Fruit fly (Drosophila melanogaster) whole organism, embryonic: ENCODE results near the gene CG14230.
A peak's percentile ranks its signal among the peaks of the same experiment; 100 is the strongest.

ENCODE experiments used
- Abd-B ChIP-seq: fragments of 200-800 bp; sonication (Bioruptor generic); optimal IDR thresholded peaks from 2 replicates; lab custom pipeline; 2018; ENCODE audit warnings: missing biosample characterization, mild to moderate bottlenecking, missing genetic modification characterization, moderate library complexity
- CG10565 ChIP-seq: fragments of 200-800 bp; sonication (Bioruptor generic); optimal IDR thresholded peaks from 3 replicates; lab custom pipeline; 2016; ENCODE audit warnings: missing biosample characterization, mild to moderate bottlenecking, missing genetic modification characterization
- CG11093 ChIP-seq: fragments of 200-800 bp; sonication (Bioruptor generic); IDR thresholded peaks from 3 replicates; pipeline ENCODE4 v1.3.6; 2022; ENCODE audit warnings: missing biosample characterization, missing genetic modification characterization
- CG12299 ChIP-seq: fragments of 200-800 bp; sonication (Bioruptor generic); optimal IDR thresholded peaks from 2 replicates; lab custom pipeline; 2018; ENCODE audit warnings: missing biosample characterization, mild to moderate bottlenecking, missing genetic modification characterization
- CG12942 ChIP-seq: fragments of 200-800 bp; sonication (Bioruptor generic); optimal IDR thresholded peaks from 3 replicates; lab custom pipeline; 2016; ENCODE audit warnings: missing biosample characterization, missing genetic modification characterization
- CG13296 ChIP-seq: fragments of 200-800 bp; sonication (Bioruptor generic); optimal IDR thresholded peaks from 3 replicates; lab custom pipeline; 2018; ENCODE audit warnings: missing biosample characterization, mild to moderate bottlenecking, missing genetic modification characterization
- CG13624 ChIP-seq: fragments of 200-800 bp; sonication (Bioruptor generic); optimal IDR thresholded peaks from 2 replicates; lab custom pipeline; 2016; ENCODE audit warnings: missing biosample characterization, missing genetic modification characterization
- CG14965 ChIP-seq: fragments of 200-800 bp; sonication (Bioruptor generic); optimal IDR thresholded peaks from 2 replicates; lab custom pipeline; 2016; ENCODE audit warnings: missing biosample characterization, missing genetic modification characterization, borderline replicate concordance
- CG15479 ChIP-seq: fragments of 200-800 bp; sonication (Bioruptor generic); optimal IDR thresholded peaks from 3 replicates; lab custom pipeline; 2019; ENCODE audit warnings: missing biosample characterization, mild to moderate bottlenecking, missing genetic modification characterization, moderate library complexity
- CG15514 ChIP-seq: fragments of 200-800 bp; sonication (Bioruptor generic); optimal IDR thresholded peaks from 3 replicates; lab custom pipeline; 2017; ENCODE audit warnings: missing biosample characterization, missing genetic modification characterization, mild to moderate bottlenecking, moderate library complexity, missing genetic modification reagents
- CG17359 ChIP-seq: fragments of 200-800 bp; sonication (Bioruptor generic); optimal IDR thresholded peaks from 3 replicates; lab custom pipeline; 2018; ENCODE audit warnings: missing biosample characterization, mild to moderate bottlenecking, missing genetic modification characterization, moderate library complexity
- CG17568 ChIP-seq: fragments of 200-800 bp; sonication (Bioruptor generic); optimal IDR thresholded peaks from 2 replicates; lab custom pipeline; 2018; ENCODE audit warnings: missing biosample characterization, mild to moderate bottlenecking, missing genetic modification characterization, moderate library complexity
- CG17802 ChIP-seq: fragments of 200-800 bp; sonication (Bioruptor generic); optimal IDR thresholded peaks from 2 replicates; lab custom pipeline; 2018; ENCODE audit warnings: missing biosample characterization, mild to moderate bottlenecking, missing genetic modification characterization, moderate library complexity
- CG1832 ChIP-seq: fragments of 200-800 bp; sonication (Bioruptor generic); optimal IDR thresholded peaks from 2 replicates; lab custom pipeline; 2017; ENCODE audit warnings: missing biosample characterization, mild to moderate bottlenecking, missing genetic modification characterization, inconsistent platforms
- CG18476 ChIP-seq: fragments of 200-800 bp; sonication (Bioruptor generic); optimal IDR thresholded peaks from 2 replicates; lab custom pipeline; 2016; ENCODE audit warnings: missing biosample characterization, mild to moderate bottlenecking, missing genetic modification characterization
- CG2678 ChIP-seq: fragments of 200-800 bp; sonication (Bioruptor generic); optimal IDR thresholded peaks from 3 replicates; lab custom pipeline; 2019; ENCODE audit warnings: missing biosample characterization, mild to moderate bottlenecking, missing genetic modification characterization, moderate library complexity
- CG3065 ChIP-seq: fragments of 200-800 bp; sonication (Bioruptor generic); optimal IDR thresholded peaks from 2 replicates; lab custom pipeline; 2016; ENCODE audit warnings: missing biosample characterization, missing genetic modification characterization
- CG32772 ChIP-seq: fragments of 200-800 bp; sonication (Bioruptor generic); IDR thresholded peaks from 2 replicates; pipeline ENCODE4 v1.3.6; 2022; ENCODE audit warnings: missing biosample characterization, missing genetic modification characterization
- CG6813 ChIP-seq: fragments of 200-800 bp; sonication (Bioruptor generic); optimal IDR thresholded peaks from 2 replicates; lab custom pipeline; 2017; ENCODE audit warnings: missing biosample characterization, missing genetic modification characterization, mild to moderate bottlenecking, moderate library complexity, missing genetic modification reagents
- CG7928 ChIP-seq: fragments of 200-800 bp; sonication (Bioruptor generic); optimal IDR thresholded peaks from 2 replicates; lab custom pipeline; 2017; ENCODE audit warnings: missing biosample characterization, mild to moderate bottlenecking, missing genetic modification characterization
- CG7963 ChIP-seq: fragments of 200-800 bp; sonication (Bioruptor generic); IDR thresholded peaks from 3 replicates; pipeline ENCODE4 v1.3.6; 2022; ENCODE audit warnings: missing biosample characterization, missing genetic modification characterization; ENCODE audit not compliant: partially characterized antibody
- Camta ChIP-seq: fragments of 200-800 bp; sonication (Bioruptor generic); optimal IDR thresholded peaks from 2 replicates; lab custom pipeline; 2016; ENCODE audit warnings: missing biosample characterization, missing genetic modification characterization
- Dip3 ChIP-seq: fragments of 200-800 bp; sonication (Bioruptor generic); optimal IDR thresholded peaks from 3 replicates; lab custom pipeline; 2016; ENCODE audit warnings: missing biosample characterization, missing genetic modification characterization
- Drgx ChIP-seq: fragments of 200-800 bp; sonication (Bioruptor generic); IDR thresholded peaks from 2 replicates; pipeline ENCODE4 v1.3.6; 2022; ENCODE audit warnings: missing biosample characterization, missing genetic modification characterization
- Eip74EF ChIP-seq, 2 experiments: fragments of 200-800 bp in 1 of 2; fragments of >200 bp in 1 of 2; sonication (Bioruptor generic) in 1 of 2; optimal IDR thresholded peaks; 2 replicates each; lab custom pipeline; 2017 to 2019; ENCODE audit warnings: missing biosample characterization in 2 of 2, missing genetic modification characterization in 2 of 2, mild to moderate bottlenecking in 1 of 2, moderate library complexity in 1 of 2
- HmgD ChIP-seq: fragments of 200-800 bp; sonication (Bioruptor generic); optimal IDR thresholded peaks from 3 replicates; lab custom pipeline; 2016; ENCODE audit warnings: missing biosample characterization, missing genetic modification characterization
- Hr3 ChIP-seq: fragments of 200-800 bp; sonication (Bioruptor generic); optimal IDR thresholded peaks from 3 replicates; lab custom pipeline; 2016; ENCODE audit warnings: missing biosample characterization, missing genetic modification characterization
- Mad ChIP-seq: fragments of 200-800 bp; sonication (Bioruptor generic); optimal IDR thresholded peaks from 2 replicates; lab custom pipeline; 2016; ENCODE audit warnings: missing biosample characterization, missing genetic modification characterization
- NC2β ChIP-seq: fragments of 200-800 bp; sonication (Bioruptor generic); optimal IDR thresholded peaks from 2 replicates; lab custom pipeline; 2016; ENCODE audit warnings: missing biosample characterization, missing genetic modification characterization
- Pdp1 ChIP-seq, 2 experiments: fragments of 200-800 bp; sonication (Bioruptor generic); optimal IDR thresholded peaks; 3 replicates each; lab custom pipeline; 2016; ENCODE audit warnings: missing biosample characterization in 2 of 2, missing genetic modification characterization in 2 of 2, mild to moderate bottlenecking in 1 of 2, moderate library complexity in 1 of 2
- Poxn ChIP-seq: fragments of 200-800 bp; sonication (Bioruptor generic); IDR thresholded peaks from 2 replicates; pipeline ENCODE4 v1.3.6; 2022; ENCODE audit warnings: missing biosample characterization, missing genetic modification characterization
- Xbp1 ChIP-seq: fragments of 200-800 bp; sonication (Bioruptor generic); optimal IDR thresholded peaks from 3 replicates; lab custom pipeline; 2016; ENCODE audit warnings: missing biosample characterization, mild to moderate bottlenecking, missing genetic modification characterization
- abd-A ChIP-seq: fragments of 200-800 bp; sonication (Bioruptor generic); optimal IDR thresholded peaks from 3 replicates; lab custom pipeline; 2019; ENCODE audit warnings: missing biosample characterization, mild to moderate bottlenecking, missing genetic modification characterization, moderate library complexity
- ap ChIP-seq: fragments of 200-800 bp; sonication (Bioruptor generic); IDR thresholded peaks from 2 replicates; pipeline ENCODE4 v1.3.6; 2022; ENCODE audit warnings: missing biosample characterization, missing genetic modification characterization
- bbx ChIP-seq: fragments of 200-800 bp; sonication (Bioruptor generic); IDR thresholded peaks from 2 replicates; pipeline ENCODE4 v1.3.6; 2022; ENCODE audit warnings: missing biosample characterization, missing genetic modification characterization; ENCODE audit not compliant: partially characterized antibody
- bcd ChIP-seq: fragments of 200-800 bp; sonication (Bioruptor generic); optimal IDR thresholded peaks from 2 replicates; lab custom pipeline; 2017; ENCODE audit warnings: missing biosample characterization, mild to moderate bottlenecking, missing genetic modification characterization
- chm ChIP-seq: fragments of 200-800 bp; sonication (Bioruptor generic); IDR thresholded peaks from 2 replicates; pipeline ENCODE4 v1.3.6; 2022; ENCODE audit warnings: missing biosample characterization, missing genetic modification characterization
- crol ChIP-seq: fragments of 200-800 bp; sonication (Bioruptor generic); IDR thresholded peaks from 2 replicates; pipeline ENCODE4 v1.3.6; 2022; ENCODE audit warnings: missing biosample characterization, missing genetic modification characterization
- dmrt99B ChIP-seq: fragments of 200-800 bp; sonication (Bioruptor generic); optimal IDR thresholded peaks from 2 replicates; lab custom pipeline; 2018; ENCODE audit warnings: missing biosample characterization, mild to moderate bottlenecking, missing genetic modification characterization, moderate library complexity
- gcm2 ChIP-seq: fragments of 200-800 bp; sonication (Bioruptor generic); optimal IDR thresholded peaks from 2 replicates; lab custom pipeline; 2016; ENCODE audit warnings: missing biosample characterization, missing genetic modification characterization
- her ChIP-seq: fragments of 200-800 bp; sonication (Bioruptor generic); optimal IDR thresholded peaks from 2 replicates; lab custom pipeline; 2016; ENCODE audit warnings: missing biosample characterization, missing genetic modification characterization
- ken ChIP-seq: fragments of 200-800 bp; sonication (Bioruptor generic); IDR thresholded peaks from 3 replicates; pipeline ENCODE4 v1.3.6; 2022; ENCODE audit warnings: missing biosample characterization, missing genetic modification characterization
- kni ChIP-seq: fragments of 200-800 bp; sonication (Bioruptor generic); optimal IDR thresholded peaks from 3 replicates; lab custom pipeline; 2017; ENCODE audit warnings: mild to moderate bottlenecking, missing biosample characterization, missing genetic modification reagents, missing genetic modification characterization
- lilli ChIP-seq: fragments of 200-800 bp; sonication (Bioruptor generic); optimal IDR thresholded peaks from 3 replicates; lab custom pipeline; 2016; ENCODE audit warnings: missing biosample characterization, missing genetic modification characterization
- pb ChIP-seq: fragments of 200-800 bp; sonication (Bioruptor generic); optimal IDR thresholded peaks from 3 replicates; lab custom pipeline; 2016; ENCODE audit warnings: missing biosample characterization, missing genetic modification characterization
- peb ChIP-seq: fragments of 200-800 bp; sonication (Bioruptor generic); IDR thresholded peaks from 2 replicates; pipeline ENCODE4 v1.3.6; 2022; ENCODE audit warnings: missing biosample characterization, missing genetic modification characterization
- phol ChIP-seq: fragments of 200-800 bp; sonication (Bioruptor generic); optimal IDR thresholded peaks from 3 replicates; lab custom pipeline; 2018; ENCODE audit warnings: missing biosample characterization, mild to moderate bottlenecking, missing genetic modification characterization, moderate library complexity
- sim ChIP-seq: fragments of 200-800 bp; sonication (Bioruptor generic); IDR thresholded peaks from 2 replicates; pipeline ENCODE4 v1.3.6; 2022; ENCODE audit warnings: missing biosample characterization, missing genetic modification characterization
- tup ChIP-seq: fragments of 200-800 bp; sonication (Bioruptor generic); optimal IDR thresholded peaks from 2 replicates; lab custom pipeline; 2016; ENCODE audit warnings: missing biosample characterization, mild to moderate bottlenecking, missing genetic modification characterization, moderate library complexity
- unc-4 ChIP-seq: fragments of 200-800 bp; sonication (Bioruptor generic); IDR thresholded peaks from 2 replicates; pipeline ENCODE4 v1.3.6; 2022; ENCODE audit warnings: missing biosample characterization, missing genetic modification characterization; ENCODE audit not compliant: partially characterized antibody

Gene CG14230

DNA sequence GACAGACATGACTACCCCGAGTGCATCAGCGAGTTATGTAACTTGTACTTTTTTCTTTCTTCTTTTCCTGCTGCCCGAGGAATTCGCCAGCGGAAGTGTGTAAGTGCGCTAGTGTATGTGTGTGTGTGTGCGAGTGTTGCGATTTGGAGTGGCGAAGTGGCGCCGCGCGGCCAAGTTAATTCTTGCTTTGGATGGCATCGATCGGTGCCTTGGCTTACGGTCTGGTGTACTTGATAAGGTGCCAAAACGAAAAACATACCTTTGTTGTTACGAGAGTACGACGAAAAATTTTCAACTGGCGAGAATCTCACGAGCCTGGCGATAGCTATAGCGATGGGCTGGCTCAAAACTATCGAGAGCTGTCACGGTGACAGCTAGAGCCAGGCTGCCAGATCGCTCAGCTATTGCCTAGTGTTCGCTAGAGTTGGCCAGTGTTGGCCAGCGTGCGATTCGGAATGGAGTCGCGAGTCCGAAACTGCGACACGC lies 40.1 kb downstream of the CG14230 start, which contains the start of the genes CG18809, COX6B, CG33932 and Rpp20 (continued):
- TF ChIP-seq Hr3 (GFP tag; lab: Kevin White, UChicago) (peak; percentile 21), kni (GFP tag; lab: Kevin White, UChicago) (peak; percentile 26), Xbp1 (peak; percentile 74), ken (GFP tag; lab: Robert Waterston, UW) (peak; percentile 86), CG7963 (GFP tag; lab: Robert Waterston, UW) (peak; percentile 91), peb (no peak), CG18476 (GFP tag; lab: Kevin White, UChicago) (no peak), crol (GFP tag; lab: Robert Waterston, UW) (no peak), CG14965 (GFP tag; lab: Kevin White, UChicago) (no peak), CG6813 (GFP tag; lab: Kevin White, UChicago) (peak; percentile 37), Pdp1 (GFP tag; optimal IDR thresholded peaks at IDR 0.05; lab: Kevin White, UChicago) (peak; percentile 38 to 96), Dip3 (GFP tag; lab: Kevin White, UChicago) (peak; percentile 76), CG15514 (GFP tag; lab: Kevin White, UChicago) (peak; percentile 89), NC2β (GFP tag; lab: Kevin White, UChicago) (peak; percentile 86), CG1832 (GFP tag; lab: Kevin White, UChicago) (no peak), pb (GFP tag; lab: Kevin White, UChicago) (peak; percentile 28), CG17359 (no peak), gcm2 (GFP tag; lab: Kevin White, UChicago) (no peak), lilli (GFP tag; lab: Kevin White, UChicago) (peak; percentile 77), CG10565 (GFP tag; lab: Kevin White, UChicago) (no peak), chm (peak; percentile 72), sim (GFP tag; lab: Robert Waterston, UW) (no peak), Poxn (GFP tag; lab: Robert Waterston, UW) (no peak), bbx (peak; percentile 97), HmgD (peak; percentile 93), dmrt99B (no peak), Drgx (GFP tag; lab: Robert Waterston, UW) (0 out of 2 replicates have a peak, but pooled peaks have one; percentile 48), CG3065 (GFP tag; lab: Kevin White, UChicago) (no peak), CG12942 (GFP tag; lab: Kevin White, UChicago) (peak; percentile 68), CG2678 (tag; lab: Kevin White, UChicago) (no peak), her (GFP tag; lab: Kevin White, UChicago) (peak; percentile 75), CG11093 (GFP tag; lab: Robert Waterston, UW) (no peak), unc-4 (peak; percentile 91), Mad (GFP tag; lab: Kevin White, UChicago) (peak; percentile 72), CG17802 (peak; percentile 7), CG15479 (peak; percentile 39), CG32772 (GFP tag; lab: Robert Waterston, UW) (peak; percentile 38; the same call in 1 of the 2 replicates), Eip74EF (GFP tag; optimal IDR thresholded peaks at IDR 0.05; lab: Kevin White, UChicago) (no peak), CG7928 (GFP tag; lab: Kevin White, UChicago) (peak; percentile 41), CG12299 (tag; lab: Kevin White, UChicago) (no peak), Abd-B (GFP tag; lab: Kevin White, UChicago) (no peak), CG13296 (GFP tag; lab: Kevin White, UChicago) (peak; percentile 49), ap (GFP tag; lab: Robert Waterston, UW) (no peak), CG17568 (GFP tag; lab: Kevin White, UChicago) (no peak), bcd (peak; percentile 74), tup (GFP tag; lab: Kevin White, UChicago) (no peak), phol (tag; lab: Kevin White, UChicago) (peak; percentile 71), abd-A (no peak), Camta (GFP tag; lab: Kevin White, UChicago) (peak; percentile 44), CG13624 (peak; percentile 83)
